Worm (Caenorhabditis elegans): ENCODE data around the gene F52H2.1.
A peak's percentile ranks its signal among the peaks of the same experiment; 100 is the strongest.

F52H2.1 gene

ce11 chrX:2569040-2569439 lies 3.9 kb upstream of the F52H2.1 start (continued):
- TF ChIP-seq ama-1 (optimal IDR thresholded peaks at IDR 0.05) (no peak), lin-38 (GFP tag; IDR thresholded peaks at IDR 0.05) (no peak), dpl-1 (GFP tag; optimal IDR thresholded peaks at IDR 0.05) (no peak), lsy-2 (tag; optimal IDR thresholded peaks at IDR 0.05) (no peak), lin-39 (tag; optimal IDR thresholded peaks at IDR 0.05) (no peak), php-3 (GFP tag; IDR thresholded peaks at IDR 0.05) (peak; percentile 88), mdl-1 (tag; optimal IDR thresholded peaks at IDR 0.05) (peak in 1 of 2 experiments; percentile 46), T20F7.1 (GFP tag; optimal IDR thresholded peaks at IDR 0.05) (peak; percentile 48), gei-8 (GFP tag; optimal IDR thresholded peaks at IDR 0.05) (peak; percentile 75), F37D6.2 (tag; optimal IDR thresholded peaks at IDR 0.05) (no peak), duxl-1 (tag; optimal IDR thresholded peaks at IDR 0.05; ENCODE audit: poor library complexity) (no peak), vab-7 (GFP tag; IDR thresholded peaks at IDR 0.05) (no peak), mes-2 (tag; optimal IDR thresholded peaks at IDR 0.05; ENCODE audit: poor library complexity, severe bottlenecking) (peak; percentile 15), tra-1 (GFP tag; IDR thresholded peaks at IDR 0.05) (peak; percentile 90), snpc-1.2 (GFP tag; IDR thresholded peaks at IDR 0.05) (no peak), snpc-4 (tag; optimal IDR thresholded peaks at IDR 0.05) (no peak), egl-27 (tag; optimal IDR thresholded peaks at IDR 0.05) (no peak), lir-3 (tag; optimal IDR thresholded peaks at IDR 0.05) (no peak), F26F4.8 (GFP tag; conservative IDR thresholded peaks at IDR 0.05) (no peak), ceh-62 (tag; optimal IDR thresholded peaks at IDR 0.05) (no peak), Y5F2A.4 (GFP tag; optimal IDR thresholded peaks at IDR 0.05) (no peak), lin-29 (GFP tag; IDR thresholded peaks at IDR 0.05) (no peak), mep-1 (tag; optimal IDR thresholded peaks at IDR 0.05) (peak; percentile 44), daf-8 (GFP tag; IDR thresholded peaks at IDR 0.05) (no peak), D1046.2 (GFP tag; IDR thresholded peaks at IDR 0.05) (no peak), dmd-6 (GFP tag; IDR thresholded peaks at IDR 0.05) (peak; percentile 98), jun-1 (tag; optimal IDR thresholded peaks at IDR 0.05) (no peak), hif-1 (tag; optimal IDR thresholded peaks at IDR 0.05) (peak in 1 of 2 experiments; percentile 19), F10B5.3 (tag; optimal IDR thresholded peaks at IDR 0.05) (no peak), Y48G9A.11 (GFP tag; IDR thresholded peaks at IDR 0.05) (no peak), hlh-30 (tag; optimal IDR thresholded peaks at IDR 0.05; ENCODE audit: insufficient read depth) (peak; percentile 26), pqm-1 (tag; optimal IDR thresholded peaks at IDR 0.05) (peak; percentile 94)

DNA sequence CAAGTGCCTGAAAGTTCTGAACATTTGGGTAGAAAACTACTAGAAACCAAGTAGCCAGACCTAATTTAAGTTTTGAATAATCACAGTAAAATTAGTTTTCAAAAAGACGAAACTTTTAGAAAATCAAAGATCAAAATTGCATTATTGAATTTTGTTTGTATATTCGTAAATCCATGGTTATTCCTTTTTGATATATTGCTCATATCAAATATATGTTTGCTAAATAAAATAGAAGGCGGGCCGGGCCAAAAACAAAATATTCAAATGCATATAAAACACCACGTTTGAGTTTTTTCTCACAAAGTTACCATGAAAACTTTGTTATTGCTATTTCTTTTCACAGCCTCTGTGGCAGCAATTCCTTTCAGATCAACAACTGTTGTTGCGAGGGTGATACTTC lies 4.5 kb downstream of the F52H2.1 start, which contains the start of gene ttr-42:
Gene ttr-42, plus strand, starts transcription at position 301 of the 400 bp plus-strand sequence.
- TF ChIP-seq tra-1 (GFP tag; IDR thresholded peaks at IDR 0.05): no peak
- TF ChIP-seq lin-15B (tag; optimal IDR thresholded peaks at IDR 0.05): no peak
- no peak for TF ChIP-seq Y48G9A.11 (GFP tag; IDR thresholded peaks at IDR 0.05)
- no peak for TF ChIP-seq lim-7 (GFP tag; IDR thresholded peaks at IDR 0.05)
- no peak for TF ChIP-seq duxl-1 (tag; optimal IDR thresholded peaks at IDR 0.05; ENCODE audit: poor library complexity)
- no peak for TF ChIP-seq egl-43 (GFP tag; IDR thresholded peaks at IDR 0.05)
- no peak for TF ChIP-seq skn-1 (tag; optimal IDR thresholded peaks at IDR 0.05)
- no peak for TF ChIP-seq F10B5.3 (tag; optimal IDR thresholded peaks at IDR 0.05)
- TF ChIP-seq lin-29 (GFP tag; IDR thresholded peaks at IDR 0.05): no peak
- no peak for TF ChIP-seq F49E8.2 (tag; optimal IDR thresholded peaks at IDR 0.05; ENCODE audit: borderline replicate concordance)
- no peak for TF ChIP-seq spr-3 (GFP tag; optimal IDR thresholded peaks at IDR 0.05)
- no peak for TF ChIP-seq ceh-62 (tag; optimal IDR thresholded peaks at IDR 0.05)
- TF ChIP-seq ceh-82 (tag; optimal IDR thresholded peaks at IDR 0.05): no peak
- TF ChIP-seq ceh-32 (tag; optimal IDR thresholded peaks at IDR 0.05; ENCODE audit: poor library complexity): no peak
- no peak for TF ChIP-seq egl-27 (tag; optimal IDR thresholded peaks at IDR 0.05)
- TF ChIP-seq lin-13 (GFP tag; optimal IDR thresholded peaks at IDR 0.05): no peak
